Worm (Caenorhabditis elegans) whole organism, early embryonic: ENCODE results near the gene srx-44.

Experiments
- F13C5.2 ChIP-seq: sonication (generic microtip); optimal IDR thresholded peaks from 2 replicates; lab custom pipeline; 2017; ENCODE audit warnings: mild to moderate bottlenecking, missing genetic modification characterization, inconsistent platforms, missing compliant biosample characterization
- ceh-36 ChIP-seq: sonication (generic microtip); optimal IDR thresholded peaks from 2 replicates; lab custom pipeline; 2016; ENCODE audit warnings: missing genetic modification characterization, inconsistent platforms, missing compliant biosample characterization
- flt-1 ChIP-seq: fragments of 200-800 bp; sonication (Bioruptor generic); IDR thresholded peaks from 2 replicates; pipeline ENCODE4 v1.3.6; 2022; ENCODE audit warnings: missing genetic modification characterization, missing compliant biosample characterization
- hmbx-1 ChIP-seq: sonication (generic microtip); optimal IDR thresholded peaks from 2 replicates; lab custom pipeline; 2016; ENCODE audit warnings: mild to moderate bottlenecking, missing genetic modification characterization, missing compliant biosample characterization
- hmg-4 ChIP-seq: fragments of 200-800 bp; sonication (Bioruptor generic); optimal IDR thresholded peaks from 2 replicates; lab custom pipeline; 2018; ENCODE audit warnings: mild to moderate bottlenecking, missing genetic modification characterization, missing compliant biosample characterization
- hnd-1 ChIP-seq: sonication (generic microtip); optimal IDR thresholded peaks from 2 replicates; lab custom pipeline; 2016; ENCODE audit warnings: missing genetic modification characterization, missing compliant biosample characterization
- pes-1 ChIP-seq: fragments of 200-800 bp; sonication (Bioruptor generic); IDR thresholded peaks from 2 replicates; pipeline ENCODE4 v1.3.6; 2022; ENCODE audit warnings: missing genetic modification reagents, missing genetic modification characterization, missing compliant biosample characterization
- scrt-1 ChIP-seq: fragments of 200-800 bp; sonication (Bioruptor generic); IDR thresholded peaks from 2 replicates; pipeline ENCODE4 v1.3.6; 2022; ENCODE audit warnings: missing genetic modification characterization, missing compliant biosample characterization
- tbx-11 ChIP-seq: fragments of 200-800 bp; sonication (Bioruptor generic); IDR thresholded peaks from 2 replicates; pipeline ENCODE4 v1.3.6; 2022; ENCODE audit warnings: missing genetic modification characterization, missing compliant biosample characterization

ce11 chrV:16046573-16046972 lies 26.4 kb downstream of the srx-44 start, which contains the start of gene ZK285.2:
- no peak for TF ChIP-seq F13C5.2 (tag; lab: Kevin White, UChicago)
- TF ChIP-seq ceh-36: no peak
- TF ChIP-seq hmbx-1: no peak
- TF ChIP-seq hnd-1 (tag; lab: Kevin White, UChicago): no peak
- TF ChIP-seq hmg-4 (GFP tag; lab: Kevin White, UChicago): no peak
- no peak for TF ChIP-seq scrt-1
- TF ChIP-seq pes-1 (GFP tag; lab: Robert Waterston, UW): no peak
- no peak for TF ChIP-seq flt-1 (GFP tag; lab: Robert Waterston, UW)
- no peak for TF ChIP-seq tbx-11 (GFP tag; lab: Robert Waterston, UW)
